Worm (Caenorhabditis elegans): Measurements from ENCODE around the gene ttr-6.

The ttr-6 gene

ce11 chrX:6551073-6551652, 45.8 kb downstream of the ttr-6 start:
- TF ChIP-seq unc-39 (tag; optimal IDR thresholded peaks at IDR 0.05) = no peak
- no peak for TF ChIP-seq elt-1 (tag; optimal IDR thresholded peaks at IDR 0.05; ENCODE audit: borderline replicate concordance, insufficient read depth)
- TF ChIP-seq sem-2 (GFP tag; optimal IDR thresholded peaks at IDR 0.05) = no peak
- TF ChIP-seq zip-8 (tag; optimal IDR thresholded peaks at IDR 0.05) = no peak
- no peak for TF ChIP-seq pha-4 (tag; optimal IDR thresholded peaks at IDR 0.05)
- TF ChIP-seq ceh-83 (GFP tag; optimal IDR thresholded peaks at IDR 0.05) = no peak
- no peak for TF ChIP-seq M03D4.4 (tag; optimal IDR thresholded peaks at IDR 0.05)
- no peak for TF ChIP-seq flh-1 (GFP tag; optimal IDR thresholded peaks at IDR 0.05)
- TF ChIP-seq unc-120 (tag; optimal IDR thresholded peaks at IDR 0.05; ENCODE audit: poor library complexity, severe bottlenecking) = no peak
- no peak for TF ChIP-seq ceh-39 (tag; optimal IDR thresholded peaks at IDR 0.05)
- TF ChIP-seq nhr-2 (tag; optimal IDR thresholded peaks at IDR 0.05) = no peak

All from whole organism, mixed stage, embryonic.